Worm (Caenorhabditis elegans) whole organism, L3 larva: Measurements from ENCODE around the gene srd-17.

Experiments used
- elt-1 ChIP-seq: fragments of 150-350 bp; optimal IDR thresholded peaks from 2 replicates; lab custom pipeline; 2014; ENCODE audit warnings: missing biosample characterization, missing genetic modification characterization
- fos-1 ChIP-seq: fragments of 150-350 bp; optimal IDR thresholded peaks from 2 replicates; lab custom pipeline; 2014; ENCODE audit warnings: missing biosample characterization, missing genetic modification characterization
- lsy-12 ChIP-seq: sonication (generic microtip); optimal IDR thresholded peaks from 2 replicates; lab custom pipeline; 2016; ENCODE audit warnings: mild to moderate bottlenecking, missing genetic modification characterization, missing compliant biosample characterization
- nhr-12 ChIP-seq: fragments of 150-350 bp; optimal IDR thresholded peaks from 2 replicates; lab custom pipeline; 2014; ENCODE audit warnings: missing biosample characterization, missing genetic modification characterization

DNA sequence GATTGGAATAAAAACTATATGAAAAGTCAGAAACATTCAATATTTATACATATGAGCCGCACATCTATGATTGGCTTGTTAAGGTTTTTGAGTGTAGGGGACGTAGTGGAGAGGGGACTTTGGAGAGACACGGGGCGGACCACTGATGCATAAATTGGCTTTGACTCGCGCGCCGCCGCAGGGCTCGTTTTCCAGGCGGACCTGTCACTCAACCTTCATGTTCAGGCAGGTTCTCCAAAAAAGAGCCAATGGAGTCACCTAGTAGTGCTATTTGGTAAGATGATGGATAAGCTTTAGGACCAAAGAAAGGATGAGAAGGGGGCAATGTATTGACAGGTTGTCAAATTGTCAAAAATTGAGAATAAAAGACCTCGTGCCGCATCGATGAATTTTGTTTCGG lies 37.5 kb downstream of the srd-17 start:
- TF ChIP-seq lsy-12 (tag; lab: Kevin White, UChicago) (no peak), fos-1 (tag; lab: Kevin White, UChicago) (no peak), elt-1 (no peak), nhr-12 (tag; lab: Kevin White, UChicago) (no peak)
